Worm (Caenorhabditis elegans) whole organism, midembryonic: ENCODE data around the gene F42A10.9.
A peak's percentile ranks its signal among the peaks of the same experiment; 100 is the strongest.

Experiments
- T22C8.4 ChIP-seq: fragments of 200-800 bp; sonication (Bioruptor generic); IDR thresholded peaks from 2 replicates; pipeline ENCODE4 v1.3.6; 2022; ENCODE audit warnings: missing genetic modification characterization, missing compliant biosample characterization
- cog-1 ChIP-seq: sonication (generic microtip); optimal IDR thresholded peaks from 2 replicates; lab custom pipeline; 2016; ENCODE audit warnings: missing genetic modification characterization, missing compliant biosample characterization
- flt-1 ChIP-seq: fragments of 200-800 bp; sonication (Bioruptor generic); IDR thresholded peaks from 2 replicates; pipeline ENCODE4 v1.3.6; 2022; ENCODE audit warnings: missing genetic modification characterization, missing compliant biosample characterization
- klf-2 ChIP-seq: fragments of 200-800 bp; sonication (Bioruptor generic); conservative IDR thresholded peaks from 2 replicates; pipeline ENCODE4 v1.3.6; 2022; ENCODE audit warnings: missing genetic modification reagents, missing genetic modification characterization, missing compliant biosample characterization
- med-1 ChIP-seq: sonication (generic microtip); optimal IDR thresholded peaks from 2 replicates; lab custom pipeline; 2017; ENCODE audit warnings: missing genetic modification characterization, mild to moderate bottlenecking, missing compliant biosample characterization, antibody characterized with exemption, missing genetic modification reagents; ENCODE audit not compliant: insufficient read depth
- ref-1 ChIP-seq: fragments of 200-800 bp; sonication (Bioruptor generic); conservative IDR thresholded peaks from 2 replicates; pipeline ENCODE4 v1.3.6; 2022; ENCODE audit warnings: missing genetic modification reagents, missing genetic modification characterization, missing compliant biosample characterization
- tab-1 ChIP-seq: fragments of 200-800 bp; sonication (Bioruptor generic); IDR thresholded peaks from 2 replicates; pipeline ENCODE4 v1.3.6; 2022; ENCODE audit warnings: missing genetic modification characterization, missing compliant biosample characterization
- ztf-23 ChIP-seq: fragments of 200-800 bp; sonication (Bioruptor generic); IDR thresholded peaks from 2 replicates; pipeline ENCODE4 v1.3.6; 2022; ENCODE audit warnings: missing genetic modification reagents, missing genetic modification characterization, missing compliant biosample characterization
- ztf-29 ChIP-seq: fragments of 200-800 bp; sonication (Bioruptor generic); IDR thresholded peaks from 2 replicates; pipeline ENCODE4 v1.3.6; 2022; ENCODE audit warnings: missing genetic modification reagents, missing genetic modification characterization, missing compliant biosample characterization

Gene F42A10.9

ce11 chrIII:6164253-6164971, at the start of gene F42A10.9:
Gene F42A10.9 (plus strand): TSS chrIII:6164573.
- TF ChIP-seq T22C8.4 (GFP tag; lab: Robert Waterston, UW) (0 out of 2 replicates have a peak, but pooled peaks have one; percentile 16), klf-2 (GFP tag; lab: Robert Waterston, UW) (no peak)

- TF ChIP-seq med-1 (GFP tag; lab: Kevin White, UChicago) (no peak), cog-1 (tag; lab: Kevin White, UChicago) (no peak), ref-1 (GFP tag; lab: Robert Waterston, UW) (no peak), ztf-23 (GFP tag; lab: Robert Waterston, UW) (no peak), flt-1 (GFP tag; lab: Robert Waterston, UW) (no peak), klf-2 (GFP tag; lab: Robert Waterston, UW) (no peak), ztf-29 (GFP tag; lab: Robert Waterston, UW) (no peak), T22C8.4 (GFP tag; lab: Robert Waterston, UW) (no peak), tab-1 (GFP tag; lab: Robert Waterston, UW) (no peak)
Observed at ce11 chrIII:6116281-6116886, 48.0 kb upstream of the F42A10.9 start, which contains the start of gene nmt-1. Gene nmt-1 (minus strand): TSS chrIII:6116331.

- TF ChIP-seq ztf-29 (GFP tag; lab: Robert Waterston, UW): no peak
- no peak for TF ChIP-seq cog-1 (tag; lab: Kevin White, UChicago)
- TF ChIP-seq ztf-23 (GFP tag; lab: Robert Waterston, UW): no peak
- no peak for TF ChIP-seq tab-1 (GFP tag; lab: Robert Waterston, UW)
- no peak for TF ChIP-seq klf-2 (GFP tag; lab: Robert Waterston, UW)
- no peak for TF ChIP-seq ref-1 (GFP tag; lab: Robert Waterston, UW)
- TF ChIP-seq flt-1 (GFP tag; lab: Robert Waterston, UW): no peak
Observed at ce11 chrIII:6116981-6117380, 47.4 kb upstream of the F42A10.9 start.

- TF ChIP-seq ztf-23 (GFP tag; lab: Robert Waterston, UW): no peak
- no peak for TF ChIP-seq ztf-29 (GFP tag; lab: Robert Waterston, UW)
- no peak for TF ChIP-seq klf-2 (GFP tag; lab: Robert Waterston, UW)
- TF ChIP-seq tab-1 (GFP tag; lab: Robert Waterston, UW): no peak
- no peak for TF ChIP-seq ref-1 (GFP tag; lab: Robert Waterston, UW)
- TF ChIP-seq T22C8.4 (GFP tag; lab: Robert Waterston, UW): no peak
- TF ChIP-seq med-1 (GFP tag; lab: Kevin White, UChicago): no peak
- TF ChIP-seq cog-1 (tag; lab: Kevin White, UChicago): no peak
- no peak for TF ChIP-seq flt-1 (GFP tag; lab: Robert Waterston, UW)
Observed at ce11 chrIII:6118320-6118719, 46.1 kb upstream of the F42A10.9 start, which contains the start of gene kin-18. Gene kin-18 (plus strand): TSS chrIII:6118620.

ce11 chrIII:6120990-6121389, 43.4 kb upstream of the F42A10.9 start:
- no peak for TF ChIP-seq klf-2 (GFP tag; lab: Robert Waterston, UW)
- TF ChIP-seq cog-1 (tag; lab: Kevin White, UChicago): no peak
- TF ChIP-seq flt-1 (GFP tag; lab: Robert Waterston, UW): no peak
- TF ChIP-seq ztf-23 (GFP tag; lab: Robert Waterston, UW): no peak
- no peak for TF ChIP-seq tab-1 (GFP tag; lab: Robert Waterston, UW)
- TF ChIP-seq T22C8.4 (GFP tag; lab: Robert Waterston, UW): no peak
- TF ChIP-seq med-1 (GFP tag; lab: Kevin White, UChicago): no peak
- no peak for TF ChIP-seq ref-1 (GFP tag; lab: Robert Waterston, UW)
- no peak for TF ChIP-seq ztf-29 (GFP tag; lab: Robert Waterston, UW)

- TF ChIP-seq cog-1 (tag; lab: Kevin White, UChicago) (no peak), flt-1 (GFP tag; lab: Robert Waterston, UW) (0 out of 2 replicates have a peak, but pooled peaks have one; percentile 35)
Observed at ce11 chrIII:6123647-6124046, 40.7 kb upstream of the F42A10.9 start.

- TF ChIP-seq ztf-29 (GFP tag; lab: Robert Waterston, UW) (no peak), klf-2 (GFP tag; lab: Robert Waterston, UW) (no peak), ztf-23 (GFP tag; lab: Robert Waterston, UW) (no peak), T22C8.4 (GFP tag; lab: Robert Waterston, UW) (no peak), ref-1 (GFP tag; lab: Robert Waterston, UW) (no peak), tab-1 (GFP tag; lab: Robert Waterston, UW) (no peak), cog-1 (tag; lab: Kevin White, UChicago) (no peak), med-1 (GFP tag; lab: Kevin White, UChicago) (no peak), flt-1 (GFP tag; lab: Robert Waterston, UW) (no peak)
Observed at ce11 chrIII:6132068-6132467, 32.3 kb upstream of the F42A10.9 start.

ce11 chrIII:6133389-6133789, 31.0 kb upstream of the F42A10.9 start:
- 0 out of 2 replicates have a peak, but pooled peaks have one; percentile 6 for TF ChIP-seq flt-1 (GFP tag; lab: Robert Waterston, UW)

ce11 chrIII:6134111-6134510, 30.3 kb upstream of the F42A10.9 start:
- TF ChIP-seq flt-1 (GFP tag; lab: Robert Waterston, UW): no peak
- no peak for TF ChIP-seq ztf-23 (GFP tag; lab: Robert Waterston, UW)
- no peak for TF ChIP-seq med-1 (GFP tag; lab: Kevin White, UChicago)
- no peak for TF ChIP-seq klf-2 (GFP tag; lab: Robert Waterston, UW)
- TF ChIP-seq T22C8.4 (GFP tag; lab: Robert Waterston, UW): no peak
